Worm (Caenorhabditis elegans): ENCODE data around the gene ogt-1.
A peak's percentile ranks its signal among the peaks of the same experiment; 100 is the strongest.

DNA sequence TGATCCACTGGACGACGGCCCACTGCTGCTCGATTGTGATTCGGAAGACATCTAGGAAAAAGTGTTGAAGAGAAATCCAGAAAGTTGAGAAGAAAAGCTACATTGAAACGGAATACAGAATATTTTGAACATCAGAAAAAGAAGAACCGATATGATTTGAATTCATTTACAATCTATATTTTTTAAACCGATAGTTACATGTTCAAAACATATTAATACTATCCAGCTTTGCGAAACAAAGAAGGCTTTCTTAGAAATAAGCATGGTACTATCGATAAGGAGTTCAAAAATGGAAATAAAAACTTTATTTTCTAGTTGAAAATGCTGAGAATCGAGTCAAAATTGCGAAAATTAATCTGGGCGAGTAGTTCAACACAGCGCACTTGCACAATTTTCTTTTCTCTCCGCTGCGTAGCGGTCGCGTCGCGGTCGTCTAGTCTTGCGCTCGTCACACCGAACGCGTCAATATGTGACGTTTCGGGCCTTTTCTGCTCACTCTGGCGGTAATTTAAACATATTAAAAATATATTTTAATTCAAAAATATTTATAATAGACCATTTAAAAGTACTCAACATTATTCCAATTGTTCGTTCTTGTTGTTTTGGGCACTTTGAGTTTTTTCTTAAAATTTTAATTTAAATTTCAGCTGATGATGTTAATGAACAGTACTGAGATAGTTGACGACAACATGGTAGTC is 8.6 kb upstream of the ogt-1 start, which contains the start of the genes syf-2 and K04G7.1:
- TF ChIP-seq dmd-8 (GFP tag; IDR thresholded peaks at IDR 0.05) (no peak), mep-1 (tag; optimal IDR thresholded peaks at IDR 0.05) (peak; percentile 96), pha-4 (GFP tag; IDR thresholded peaks at IDR 0.05) (peak; percentile 86), pha-4 (tag; optimal IDR thresholded peaks at IDR 0.05) (no peak)
